Worm (Caenorhabditis elegans) whole organism, early embryonic: ENCODE data around the gene acp-2.

Experiments used
- B0310.2 ChIP-seq: sonication (generic microtip); optimal IDR thresholded peaks from 2 replicates; lab custom pipeline; 2016; ENCODE audit warnings: mild to moderate bottlenecking, missing genetic modification characterization, missing compliant biosample characterization
- F13C5.2 ChIP-seq: sonication (generic microtip); optimal IDR thresholded peaks from 2 replicates; lab custom pipeline; 2017; ENCODE audit warnings: mild to moderate bottlenecking, missing genetic modification characterization, inconsistent platforms, missing compliant biosample characterization
- aly-1 ChIP-seq: sonication (generic microtip); optimal IDR thresholded peaks from 2 replicates; lab custom pipeline; 2016; ENCODE audit warnings: missing genetic modification characterization, missing compliant biosample characterization
- ama-1 ChIP-seq: fragments of 150-350 bp; optimal IDR thresholded peaks from 2 replicates; lab custom pipeline; 2014
- ceh-13 ChIP-seq: fragments of 200-800 bp; sonication (Bioruptor generic); optimal IDR thresholded peaks from 2 replicates; lab custom pipeline; 2018; ENCODE audit warnings: mild to moderate bottlenecking, missing genetic modification characterization, missing compliant biosample characterization
- ceh-36 ChIP-seq: sonication (generic microtip); optimal IDR thresholded peaks from 2 replicates; lab custom pipeline; 2016; ENCODE audit warnings: missing genetic modification characterization, inconsistent platforms, missing compliant biosample characterization
- ets-7 ChIP-seq: sonication (generic microtip); optimal IDR thresholded peaks from 2 replicates; lab custom pipeline; 2016; ENCODE audit warnings: missing genotype, missing genetic modification characterization, missing compliant biosample characterization
- flt-1 ChIP-seq: fragments of 200-800 bp; sonication (Bioruptor generic); IDR thresholded peaks from 2 replicates; pipeline ENCODE4 v1.3.6; 2022; ENCODE audit warnings: missing genetic modification characterization, missing compliant biosample characterization
- hmbx-1 ChIP-seq: sonication (generic microtip); optimal IDR thresholded peaks from 2 replicates; lab custom pipeline; 2016; ENCODE audit warnings: mild to moderate bottlenecking, missing genetic modification characterization, missing compliant biosample characterization
- hmg-4 ChIP-seq: fragments of 200-800 bp; sonication (Bioruptor generic); optimal IDR thresholded peaks from 2 replicates; lab custom pipeline; 2018; ENCODE audit warnings: mild to moderate bottlenecking, missing genetic modification characterization, missing compliant biosample characterization
- hnd-1 ChIP-seq: sonication (generic microtip); optimal IDR thresholded peaks from 2 replicates; lab custom pipeline; 2016; ENCODE audit warnings: missing genetic modification characterization, missing compliant biosample characterization
- pes-1 ChIP-seq: fragments of 200-800 bp; sonication (Bioruptor generic); IDR thresholded peaks from 2 replicates; pipeline ENCODE4 v1.3.6; 2022; ENCODE audit warnings: missing genetic modification reagents, missing genetic modification characterization, missing compliant biosample characterization
- scrt-1 ChIP-seq: fragments of 200-800 bp; sonication (Bioruptor generic); IDR thresholded peaks from 2 replicates; pipeline ENCODE4 v1.3.6; 2022; ENCODE audit warnings: missing genetic modification characterization, missing compliant biosample characterization
- sea-1 ChIP-seq: fragments of 200-800 bp; sonication (Bioruptor generic); conservative IDR thresholded peaks from 2 replicates; pipeline ENCODE4 v1.3.6; 2022; ENCODE audit warnings: missing genetic modification characterization, missing compliant biosample characterization
- tbx-11 ChIP-seq: fragments of 200-800 bp; sonication (Bioruptor generic); IDR thresholded peaks from 2 replicates; pipeline ENCODE4 v1.3.6; 2022; ENCODE audit warnings: missing genetic modification characterization, missing compliant biosample characterization
- tbx-37 ChIP-seq: fragments of 200-800 bp; sonication (Bioruptor generic); conservative IDR thresholded peaks from 2 replicates; pipeline ENCODE4 v1.3.6; 2022; ENCODE audit warnings: missing genetic modification reagents, missing genetic modification characterization, missing compliant biosample characterization
- tra-4 ChIP-seq: sonication (generic microtip); optimal IDR thresholded peaks from 2 replicates; lab custom pipeline; 2017; ENCODE audit warnings: missing genetic modification characterization, missing compliant biosample characterization

acp-2 gene

DNA sequence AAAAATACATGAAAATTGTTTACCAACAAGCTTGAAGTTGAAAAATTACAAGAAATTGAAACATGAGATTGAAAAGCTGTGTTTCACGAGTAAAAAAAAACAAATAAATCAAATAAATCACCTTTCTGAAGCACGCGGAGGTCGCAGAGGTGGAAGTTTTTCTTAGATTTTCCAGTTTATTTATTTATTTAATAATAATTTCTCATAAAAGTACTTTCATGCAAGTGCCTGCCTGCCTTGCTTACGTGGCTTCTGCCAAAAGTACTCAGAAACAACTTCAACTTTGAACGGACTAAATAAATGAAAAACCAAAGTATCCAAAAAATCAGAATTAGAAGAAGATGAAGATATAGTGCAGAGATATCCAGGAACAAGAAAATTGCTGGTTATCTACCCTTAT is at the start of gene acp-2:
acp-2 (minus strand) TSS at position 101 of the 400 bp plus-strand sequence.
- TF ChIP-seq ama-1 (lab: Kevin White, UChicago) (no peak), scrt-1 (GFP tag; lab: Robert Waterston, UW) (no peak), pes-1 (GFP tag; lab: Robert Waterston, UW) (no peak)

DNA sequence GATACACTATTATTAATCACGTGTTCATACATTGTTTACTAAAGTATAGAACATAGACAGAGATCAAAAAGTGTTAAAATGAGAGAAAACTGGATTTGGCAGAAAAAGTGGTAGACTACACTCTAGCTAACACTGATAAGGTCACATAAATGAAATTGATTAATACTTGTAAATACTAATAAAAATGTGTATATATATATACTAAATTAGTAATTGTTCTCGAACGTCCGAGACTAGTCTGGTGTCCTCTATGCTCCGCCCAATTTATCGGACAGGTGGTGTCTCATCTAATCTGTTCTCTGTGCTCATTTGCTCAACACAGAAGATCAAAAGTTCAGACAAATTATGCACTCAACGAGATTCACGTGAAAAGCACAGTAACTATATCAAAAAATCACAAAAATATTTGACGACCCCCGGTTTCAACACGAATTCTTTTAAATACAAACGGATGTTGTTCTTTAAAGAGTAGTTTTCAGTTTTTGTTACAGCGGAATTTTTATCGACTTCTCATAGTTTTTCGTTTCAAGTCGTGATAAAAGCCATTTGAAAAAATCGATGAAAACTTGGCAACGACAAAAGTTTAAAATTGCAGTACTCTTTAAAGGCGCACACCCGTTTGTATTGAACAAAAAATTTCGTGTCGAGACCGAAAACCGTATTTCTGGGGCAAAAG is 49.3 kb upstream of the acp-2 start:
- TF ChIP-seq ama-1 (lab: Kevin White, UChicago) (no peak), flt-1 (GFP tag; lab: Robert Waterston, UW) (no peak), ceh-13 (GFP tag; lab: Kevin White, UChicago) (no peak), ceh-36 (tag; lab: Kevin White, UChicago) (no peak), tbx-11 (GFP tag; lab: Robert Waterston, UW) (no peak), pes-1 (GFP tag; lab: Robert Waterston, UW) (no peak), scrt-1 (GFP tag; lab: Robert Waterston, UW) (no peak), ets-7 (tag; lab: Kevin White, UChicago) (no peak), hmg-4 (GFP tag; lab: Kevin White, UChicago) (no peak), aly-1 (no peak), F13C5.2 (tag; lab: Kevin White, UChicago) (no peak), hmbx-1 (tag; lab: Kevin White, UChicago) (no peak), tra-4 (tag; lab: Kevin White, UChicago) (no peak), tbx-37 (no peak), B0310.2 (tag; lab: Kevin White, UChicago) (no peak), hnd-1 (tag; lab: Kevin White, UChicago) (no peak), sea-1 (GFP tag; lab: Robert Waterston, UW) (no peak)

DNA sequence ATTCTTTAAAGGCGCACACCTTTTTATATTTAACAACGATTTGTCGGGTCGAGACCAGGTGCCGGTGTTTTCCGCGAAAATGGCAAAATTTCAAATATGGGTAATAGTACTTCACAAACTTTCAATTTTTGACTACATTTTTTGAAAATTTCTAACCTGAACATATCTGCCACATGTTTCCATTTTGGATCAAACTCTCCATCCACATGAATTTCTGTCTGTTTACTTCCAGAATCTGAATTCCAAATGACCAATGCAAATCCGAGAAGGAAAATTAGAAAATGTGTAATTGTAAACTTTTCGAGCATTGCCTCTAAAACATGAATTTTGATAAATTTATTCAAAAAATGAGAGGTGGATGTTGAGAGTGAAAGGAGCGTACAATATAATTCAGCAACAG is 48.3 kb upstream of the acp-2 start, which contains the start of gene lact-4:
lact-4 (minus strand) TSS at position 313 of the 400 bp plus-strand sequence.
- TF ChIP-seq scrt-1 (GFP tag; lab: Robert Waterston, UW), result no peak

DNA sequence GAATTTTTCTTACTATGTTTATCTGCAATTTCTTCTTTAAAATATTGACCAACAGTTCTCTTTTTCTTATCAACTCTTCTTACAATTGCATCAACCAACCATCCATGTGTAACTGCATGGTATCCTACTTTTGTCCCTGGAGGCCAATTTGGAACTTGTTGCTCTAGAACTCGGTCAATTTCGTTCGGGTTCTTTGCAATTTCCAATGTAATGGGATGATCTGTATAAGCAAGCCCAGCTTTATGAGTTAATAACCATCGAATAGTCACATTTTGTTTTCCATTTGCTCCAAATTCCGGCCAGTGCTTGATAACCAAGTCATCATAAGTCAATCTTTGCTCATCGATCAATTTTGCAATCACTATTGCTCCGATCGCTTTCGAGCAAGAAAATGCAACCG is 47.5 kb upstream of the acp-2 start:
- TF ChIP-seq aly-1, result no peak

DNA sequence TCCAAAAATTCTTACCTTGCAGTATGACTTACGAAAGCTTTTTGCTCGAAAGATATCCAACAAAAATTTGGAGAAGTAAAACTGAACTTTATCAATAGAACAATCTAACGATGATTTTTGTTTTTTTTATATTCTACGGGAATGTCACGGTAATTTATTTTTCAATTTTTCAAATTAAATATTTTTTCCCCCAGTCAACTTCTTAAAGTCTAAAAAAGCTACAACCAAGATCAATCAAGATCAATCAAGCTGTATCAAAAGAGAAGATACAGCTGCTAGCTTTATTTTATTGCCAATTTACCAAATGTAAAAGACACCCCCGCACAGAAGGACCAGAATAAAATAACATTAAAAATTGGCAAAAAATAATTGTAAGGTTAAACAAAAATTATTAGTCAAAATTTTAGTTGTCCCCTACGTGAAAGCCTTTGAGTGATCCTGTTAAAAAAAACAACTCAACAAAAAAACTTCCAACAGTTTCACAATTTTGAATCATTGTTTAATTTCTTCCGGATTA is 43.5 kb upstream of the acp-2 start, which contains the start of the genes M05D6.1 and M05D6.3:
M05D6.1 (minus strand) TSS at position 101 of the 517 bp plus-strand sequence.
M05D6.3 (plus strand) TSS at position 467 of the 517 bp plus-strand sequence.
- TF ChIP-seq aly-1, result no peak
- no peak for TF ChIP-seq ets-7 (tag; lab: Kevin White, UChicago)
- no peak for TF ChIP-seq F13C5.2 (tag; lab: Kevin White, UChicago)
- no peak for TF ChIP-seq tbx-37
- no peak for TF ChIP-seq B0310.2 (tag; lab: Kevin White, UChicago)

DNA sequence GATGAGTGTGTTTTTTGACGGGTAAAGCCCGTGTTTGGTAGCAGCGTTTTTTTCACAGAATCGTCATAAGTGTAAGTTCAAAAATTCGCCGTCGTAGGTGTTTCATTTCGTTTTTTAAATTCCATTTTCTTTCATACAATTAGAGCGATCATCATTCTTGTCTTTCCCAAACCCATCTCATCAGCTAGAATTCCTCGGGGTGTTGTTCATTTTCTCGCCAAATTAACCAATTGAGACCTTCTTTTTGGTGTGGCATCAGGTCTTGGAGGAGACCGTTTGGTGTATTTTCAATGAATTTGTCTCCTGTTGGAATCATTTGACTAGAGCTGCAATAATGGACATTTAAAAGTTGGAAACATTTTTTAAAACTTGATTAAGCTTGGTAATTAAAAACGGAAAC is 41.1 kb upstream of the acp-2 start:
- no peak for TF ChIP-seq scrt-1 (GFP tag; lab: Robert Waterston, UW)
- no peak for TF ChIP-seq sea-1 (GFP tag; lab: Robert Waterston, UW)
- no peak for TF ChIP-seq ama-1 (lab: Kevin White, UChicago)
- no peak for TF ChIP-seq pes-1 (GFP tag; lab: Robert Waterston, UW)
- TF ChIP-seq tra-4 (tag; lab: Kevin White, UChicago), result no peak
- no peak for TF ChIP-seq hmg-4 (GFP tag; lab: Kevin White, UChicago)
- TF ChIP-seq B0310.2 (tag; lab: Kevin White, UChicago), result no peak
- no peak for TF ChIP-seq hnd-1 (tag; lab: Kevin White, UChicago)
- no peak for TF ChIP-seq tbx-11 (GFP tag; lab: Robert Waterston, UW)
- TF ChIP-seq flt-1 (GFP tag; lab: Robert Waterston, UW), result no peak
- no peak for TF ChIP-seq tbx-37
- no peak for TF ChIP-seq hmbx-1 (tag; lab: Kevin White, UChicago)

DNA sequence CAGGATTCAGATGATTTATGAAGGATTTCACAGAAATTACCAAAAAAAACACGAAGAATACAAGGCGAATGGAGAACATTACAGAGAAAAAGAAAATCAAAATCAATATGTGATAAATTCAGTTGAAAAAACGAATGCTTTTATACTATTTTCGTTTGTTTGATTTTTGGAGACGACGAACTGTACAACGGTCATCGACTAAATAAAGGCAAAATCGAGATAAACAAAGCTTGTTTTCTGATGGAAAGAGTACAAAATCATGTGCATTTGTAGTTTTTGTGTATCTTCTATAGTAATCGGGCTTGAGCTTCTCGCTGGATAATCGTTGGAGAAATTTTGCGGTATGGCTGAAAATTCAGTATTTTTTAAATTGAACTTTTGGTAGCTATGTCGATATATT is 39.3 kb upstream of the acp-2 start, which contains the start of gene M05D6.8:
M05D6.8 (minus strand) TSS at position 101 of the 400 bp plus-strand sequence.
- TF ChIP-seq B0310.2 (tag; lab: Kevin White, UChicago), result no peak
- no peak for TF ChIP-seq tbx-37
- no peak for TF ChIP-seq F13C5.2 (tag; lab: Kevin White, UChicago)
- TF ChIP-seq ceh-13 (GFP tag; lab: Kevin White, UChicago), result no peak
- no peak for TF ChIP-seq aly-1
- TF ChIP-seq flt-1 (GFP tag; lab: Robert Waterston, UW), result no peak
- no peak for TF ChIP-seq hmbx-1 (tag; lab: Kevin White, UChicago)
- no peak for TF ChIP-seq tbx-11 (GFP tag; lab: Robert Waterston, UW)
- no peak for TF ChIP-seq sea-1 (GFP tag; lab: Robert Waterston, UW)
- TF ChIP-seq tra-4 (tag; lab: Kevin White, UChicago), result no peak
- TF ChIP-seq scrt-1 (GFP tag; lab: Robert Waterston, UW), result no peak
- no peak for TF ChIP-seq pes-1 (GFP tag; lab: Robert Waterston, UW)
- no peak for TF ChIP-seq ets-7 (tag; lab: Kevin White, UChicago)
- TF ChIP-seq ceh-36 (tag; lab: Kevin White, UChicago), result no peak
- TF ChIP-seq hmg-4 (GFP tag; lab: Kevin White, UChicago), result no peak
- TF ChIP-seq ama-1 (lab: Kevin White, UChicago), result no peak
- no peak for TF ChIP-seq hnd-1 (tag; lab: Kevin White, UChicago)

DNA sequence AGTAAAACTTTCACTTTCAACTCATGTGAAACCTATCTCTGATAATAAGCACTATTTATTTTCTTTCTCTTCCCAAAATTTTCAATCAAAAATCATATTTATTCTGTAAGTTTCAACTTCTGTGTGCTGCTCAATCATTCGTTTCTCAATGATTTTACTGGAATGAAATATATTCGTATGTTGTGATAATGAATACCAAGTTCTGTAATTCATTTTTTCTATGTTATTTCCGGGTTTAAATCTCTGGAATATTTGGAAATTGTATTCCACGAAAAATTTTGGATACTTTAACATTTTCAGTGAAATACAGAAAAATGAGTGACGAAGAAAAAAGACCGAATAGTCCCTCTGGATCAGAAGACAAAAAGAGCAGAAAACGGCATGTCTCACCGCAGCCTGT is 36.0 kb upstream of the acp-2 start, which contains the start of gene M05D6.2:
M05D6.2 (plus strand) TSS at position 301 of the 400 bp plus-strand sequence.
- TF ChIP-seq sea-1 (GFP tag; lab: Robert Waterston, UW) (no peak), ceh-13 (GFP tag; lab: Kevin White, UChicago) (no peak), B0310.2 (tag; lab: Kevin White, UChicago) (no peak), tbx-37 (no peak), hmg-4 (GFP tag; lab: Kevin White, UChicago) (no peak), flt-1 (GFP tag; lab: Robert Waterston, UW) (no peak), tbx-11 (GFP tag; lab: Robert Waterston, UW) (no peak), hnd-1 (tag; lab: Kevin White, UChicago) (no peak), ama-1 (lab: Kevin White, UChicago) (no peak), F13C5.2 (tag; lab: Kevin White, UChicago) (no peak), aly-1 (no peak), scrt-1 (GFP tag; lab: Robert Waterston, UW) (no peak), ets-7 (tag; lab: Kevin White, UChicago) (no peak)
